Worm (Caenorhabditis elegans) whole organism, L3 larva: ENCODE results near the gene alg-4.

Experiments used
- R02D3.7 ChIP-seq: fragments of 150-350 bp; optimal IDR thresholded peaks from 2 replicates; lab custom pipeline; 2014; ENCODE audit warnings: missing biosample characterization, missing genetic modification characterization
- ZK546.5 ChIP-seq: sonication (generic microtip); optimal IDR thresholded peaks from 2 replicates; lab custom pipeline; 2017; ENCODE audit warnings: missing biosample characterization, missing genetic modification characterization
- aly-2 ChIP-seq: fragments of 150-350 bp; optimal IDR thresholded peaks from 2 replicates; lab custom pipeline; 2014; ENCODE audit warnings: missing biosample characterization, missing genetic modification characterization
- ama-1 ChIP-seq: fragments of 150-350 bp; optimal IDR thresholded peaks from 2 replicates; lab custom pipeline; 2018
- ceh-16 ChIP-seq: sonication (generic microtip); optimal IDR thresholded peaks from 2 replicates; lab custom pipeline; 2017; ENCODE audit warnings: missing biosample characterization, missing genetic modification characterization
- ceh-28 ChIP-seq: fragments of 150-350 bp; optimal IDR thresholded peaks from 2 replicates; lab custom pipeline; 2014; ENCODE audit warnings: missing biosample characterization, missing genetic modification reagents, missing genetic modification characterization
- ceh-82 ChIP-seq: fragments of 150-350 bp; optimal IDR thresholded peaks from 2 replicates; lab custom pipeline; 2014; ENCODE audit warnings: missing biosample characterization, missing genetic modification characterization
- ceh-9 ChIP-seq: sonication (generic microtip); optimal IDR thresholded peaks from 2 replicates; lab custom pipeline; 2018; ENCODE audit warnings: missing biosample characterization, missing genetic modification characterization
- daf-12 ChIP-seq: fragments of 150-350 bp; optimal IDR thresholded peaks from 2 replicates; lab custom pipeline; 2014; ENCODE audit warnings: missing biosample characterization, missing genetic modification reagents, missing genetic modification characterization
- egl-27 ChIP-seq: sonication (generic microtip); optimal IDR thresholded peaks from 4 replicates; lab custom pipeline; 2017; ENCODE audit warnings: missing biosample characterization, missing genetic modification reagents, missing genetic modification characterization
- egl-5 ChIP-seq: fragments of 150-350 bp; optimal IDR thresholded peaks from 2 replicates; lab custom pipeline; 2017; ENCODE audit warnings: missing biosample characterization, missing genetic modification reagents, missing genetic modification characterization, inconsistent platforms
- elt-1 ChIP-seq: fragments of 150-350 bp; optimal IDR thresholded peaks from 2 replicates; lab custom pipeline; 2014; ENCODE audit warnings: missing biosample characterization, missing genetic modification characterization
- elt-2 ChIP-seq: sonication (generic microtip); optimal IDR thresholded peaks from 2 replicates; lab custom pipeline; 2016; ENCODE audit warnings: missing genetic modification reagents, mild to moderate bottlenecking, missing genetic modification characterization, missing compliant biosample characterization
- elt-3 ChIP-seq, 3 experiments: fragments of 150-350 bp in 1 of 3; sonication (generic microtip) in 2 of 3; optimal IDR thresholded peaks; 2 replicates in 2 of 3; 4 replicates in 1 of 3; lab custom pipeline; 2014 to 2017; ENCODE audit warnings: missing biosample characterization in 3 of 3, missing genetic modification characterization in 3 of 3
- eor-1 ChIP-seq, 2 experiments: fragments of 150-350 bp; optimal IDR thresholded peaks; 2 replicates each; lab custom pipeline; 2014 to 2018; ENCODE audit warnings: missing biosample characterization in 2 of 2, missing genetic modification characterization in 2 of 2
- fkh-10 ChIP-seq: sonication (generic microtip); optimal IDR thresholded peaks from 2 replicates; lab custom pipeline; 2017; ENCODE audit warnings: missing biosample characterization, missing genetic modification reagents, missing genetic modification characterization
- fos-1 ChIP-seq: fragments of 150-350 bp; optimal IDR thresholded peaks from 2 replicates; lab custom pipeline; 2014; ENCODE audit warnings: missing biosample characterization, missing genetic modification characterization
- hmg-11 ChIP-seq: sonication (generic microtip); optimal IDR thresholded peaks from 2 replicates; lab custom pipeline; 2016; ENCODE audit warnings: missing genetic modification characterization, missing compliant biosample characterization
- jun-1 ChIP-seq: fragments of 150-350 bp; optimal IDR thresholded peaks from 2 replicates; lab custom pipeline; 2014; ENCODE audit warnings: missing biosample characterization, missing genetic modification reagents, missing genetic modification characterization
- lin-15B ChIP-seq: fragments of 150-350 bp; optimal IDR thresholded peaks from 2 replicates; lab custom pipeline; 2014; ENCODE audit warnings: missing biosample characterization, missing genetic modification characterization
- lin-39 ChIP-seq: fragments of 150-350 bp; optimal IDR thresholded peaks from 2 replicates; lab custom pipeline; 2018; ENCODE audit warnings: missing biosample characterization, missing genetic modification reagents, missing genetic modification characterization
- lsy-12 ChIP-seq: sonication (generic microtip); optimal IDR thresholded peaks from 2 replicates; lab custom pipeline; 2016; ENCODE audit warnings: mild to moderate bottlenecking, missing genetic modification characterization, missing compliant biosample characterization
- mdl-1 ChIP-seq: fragments of 150-350 bp; optimal IDR thresholded peaks from 2 replicates; lab custom pipeline; 2014; ENCODE audit warnings: missing biosample characterization, missing genetic modification characterization
- mml-1 ChIP-seq: fragments of 150-350 bp; sonication (generic microtip); optimal IDR thresholded peaks from 3 replicates; lab custom pipeline; 2014; ENCODE audit warnings: missing biosample characterization, missing genetic modification characterization
- nfya-1 ChIP-seq: sonication (generic microtip); optimal IDR thresholded peaks from 2 replicates; lab custom pipeline; 2017; ENCODE audit warnings: missing genetic modification characterization, mild to moderate bottlenecking, missing compliant biosample characterization, antibody characterized with exemption, moderate library complexity; ENCODE audit not compliant: insufficient read depth
- nhr-11 ChIP-seq: fragments of 150-350 bp; optimal IDR thresholded peaks from 2 replicates; lab custom pipeline; 2014; ENCODE audit warnings: missing biosample characterization, missing genetic modification characterization
- nhr-12 ChIP-seq: fragments of 150-350 bp; optimal IDR thresholded peaks from 2 replicates; lab custom pipeline; 2014; ENCODE audit warnings: missing biosample characterization, missing genetic modification characterization
- nhr-23 ChIP-seq: fragments of 150-350 bp; optimal IDR thresholded peaks from 2 replicates; lab custom pipeline; 2014; ENCODE audit warnings: missing biosample characterization, missing genetic modification reagents, missing genetic modification characterization
- nhr-237 ChIP-seq: fragments of 150-350 bp; optimal IDR thresholded peaks from 2 replicates; lab custom pipeline; 2014; ENCODE audit warnings: missing biosample characterization, missing genetic modification characterization
- nhr-25 ChIP-seq: sonication (generic microtip); optimal IDR thresholded peaks from 2 replicates; lab custom pipeline; 2017; ENCODE audit warnings: missing biosample characterization, missing genetic modification characterization
- nhr-28 ChIP-seq: fragments of 150-350 bp; optimal IDR thresholded peaks from 2 replicates; lab custom pipeline; 2014; ENCODE audit warnings: missing biosample characterization, missing genetic modification characterization
- nhr-43 ChIP-seq: sonication (generic microtip); optimal IDR thresholded peaks from 2 replicates; lab custom pipeline; 2016; ENCODE audit warnings: mild to moderate bottlenecking, missing genetic modification characterization, missing compliant biosample characterization; ENCODE audit not compliant: poor library complexity, severe bottlenecking
- nhr-67 ChIP-seq: fragments of 150-350 bp; optimal IDR thresholded peaks from 2 replicates; lab custom pipeline; 2014; ENCODE audit warnings: missing biosample characterization, missing genetic modification characterization
- nhr-76 ChIP-seq: fragments of 150-350 bp; sonication (generic microtip); optimal IDR thresholded peaks from 5 replicates; lab custom pipeline; 2014; ENCODE audit warnings: missing biosample characterization, missing genetic modification characterization
- nhr-77 ChIP-seq: fragments of 150-350 bp; optimal IDR thresholded peaks from 2 replicates; lab custom pipeline; 2014; ENCODE audit warnings: missing biosample characterization, missing genetic modification characterization
- pha-4 ChIP-seq: fragments of 150-350 bp; optimal IDR thresholded peaks from 2 replicates; lab custom pipeline; 2014; ENCODE audit warnings: missing biosample characterization, missing genetic modification reagents, missing genetic modification characterization
- pqm-1 ChIP-seq: fragments of 150-350 bp; optimal IDR thresholded peaks from 2 replicates; lab custom pipeline; 2017; ENCODE audit warnings: missing biosample characterization, missing genetic modification characterization, inconsistent platforms
- sea-2 ChIP-seq: fragments of 150-350 bp; sonication (generic microtip); optimal IDR thresholded peaks from 4 replicates; lab custom pipeline; 2014; ENCODE audit warnings: missing biosample characterization, missing genetic modification reagents, missing genetic modification characterization
- skn-1 ChIP-seq: fragments of 150-350 bp; optimal IDR thresholded peaks from 2 replicates; lab custom pipeline; 2014; ENCODE audit warnings: missing biosample characterization, missing genetic modification characterization
- snpc-4 ChIP-seq: fragments of 150-350 bp; optimal IDR thresholded peaks from 2 replicates; lab custom pipeline; 2014; ENCODE audit warnings: missing biosample characterization, missing genetic modification characterization
- tbx-2 ChIP-seq: sonication (generic microtip); optimal IDR thresholded peaks from 2 replicates; lab custom pipeline; 2016; ENCODE audit warnings: mild to moderate bottlenecking, missing genetic modification characterization, missing compliant biosample characterization
- unc-39 ChIP-seq: sonication (generic microtip); optimal IDR thresholded peaks from 4 replicates; lab custom pipeline; 2017; ENCODE audit warnings: missing biosample characterization, missing genetic modification characterization
- unc-62 ChIP-seq: fragments of 150-350 bp; sonication (generic microtip); optimal IDR thresholded peaks from 4 replicates; lab custom pipeline; 2014; ENCODE audit warnings: missing biosample characterization, missing genetic modification reagents, missing genetic modification characterization
- zag-1 ChIP-seq: fragments of 150-350 bp; optimal IDR thresholded peaks from 2 replicates; lab custom pipeline; 2014; ENCODE audit warnings: missing biosample characterization, missing genetic modification characterization
- ztf-11 ChIP-seq: fragments of 150-350 bp; optimal IDR thresholded peaks from 2 replicates; lab custom pipeline; 2014; ENCODE audit warnings: missing biosample characterization, missing genetic modification characterization
- ztf-4 ChIP-seq: fragments of 150-350 bp; optimal IDR thresholded peaks from 2 replicates; lab custom pipeline; 2014; ENCODE audit warnings: missing biosample characterization, missing genetic modification characterization

The alg-4 gene

ce11 chrIII:9867352-9867751 lies 23.9 kb downstream of the alg-4 start:
- no peak for TF ChIP-seq nhr-28 (tag; lab: Kevin White, UChicago)
- TF ChIP-seq zag-1 (tag; lab: Kevin White, UChicago), result no peak
- no peak for TF ChIP-seq nhr-77 (tag; lab: Kevin White, UChicago)
- peak; percentile 41 for TF ChIP-seq nhr-23 (tag; lab: Kevin White, UChicago)
- no peak for TF ChIP-seq eor-1 (tag; optimal IDR thresholded peaks at IDR 0.05; lab: Kevin White, UChicago)

ce11 chrIII:9862469-9862868 lies 28.8 kb downstream of the alg-4 start:
- no peak for TF ChIP-seq fos-1 (tag; lab: Kevin White, UChicago)
- TF ChIP-seq jun-1 (tag; lab: Kevin White, UChicago), result no peak
- no peak for TF ChIP-seq sea-2 (GFP tag; lab: Kevin White, UChicago)
- TF ChIP-seq ceh-82 (tag; lab: Kevin White, UChicago), result no peak
- no peak for TF ChIP-seq nhr-67 (tag; lab: Kevin White, UChicago)
- TF ChIP-seq nhr-76 (tag; lab: Kevin White, UChicago), result no peak
- TF ChIP-seq elt-2 (tag; lab: Kevin White, UChicago), result no peak
- no peak for TF ChIP-seq mdl-1 (tag; lab: Kevin White, UChicago)
- TF ChIP-seq aly-2 (tag; lab: Kevin White, UChicago), result no peak
- TF ChIP-seq elt-1 (tag; lab: Kevin White, UChicago), result no peak

DNA sequence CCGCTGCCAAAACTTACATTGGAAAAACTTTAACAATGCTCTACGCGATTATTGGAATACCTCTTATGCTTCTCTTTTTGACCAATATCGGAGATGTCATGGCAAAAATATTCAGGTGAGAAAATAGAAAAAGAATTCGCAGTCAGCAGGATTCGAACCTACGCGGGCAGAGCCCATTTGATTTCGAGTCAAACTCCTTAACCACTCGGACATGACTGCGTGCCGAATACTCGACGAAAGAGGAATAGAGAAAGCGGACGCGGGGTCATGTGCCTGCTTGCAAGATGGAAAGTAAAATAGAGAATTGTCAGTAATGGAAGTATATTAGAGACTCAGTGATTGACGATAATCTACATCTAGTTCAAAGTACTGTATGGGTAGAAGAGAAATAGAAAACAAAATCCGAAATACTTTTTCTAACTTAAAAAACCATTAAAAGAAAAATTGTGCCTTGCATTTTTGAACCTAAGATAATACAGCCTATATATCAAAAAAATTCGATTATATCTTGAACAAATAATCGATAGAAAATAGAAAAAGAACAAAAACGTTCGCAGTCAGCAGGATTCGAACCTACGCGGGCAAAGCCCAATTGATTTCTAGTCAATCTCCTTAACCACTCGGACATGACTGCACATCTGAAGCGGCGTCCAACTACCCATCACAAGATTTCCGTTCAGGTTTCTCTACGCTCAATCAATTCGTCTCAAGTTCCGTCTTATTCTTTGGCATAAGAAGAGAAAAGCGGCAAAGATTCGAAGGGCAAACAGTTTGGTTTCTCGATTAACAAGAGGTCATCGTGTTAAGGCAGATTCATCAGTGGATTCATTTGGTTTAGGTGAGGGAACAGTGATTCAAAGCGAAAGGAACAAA lies 29.5 kb downstream of the alg-4 start:
- no peak for TF ChIP-seq nhr-11 (tag; lab: Kevin White, UChicago)
- no peak for TF ChIP-seq R02D3.7 (tag; lab: Kevin White, UChicago)
- no peak for TF ChIP-seq ama-1 (lab: Kevin White, UChicago)
- TF ChIP-seq nhr-67 (tag; lab: Kevin White, UChicago), result no peak
- TF ChIP-seq ceh-82 (tag; lab: Kevin White, UChicago), result peak; percentile 4
- TF ChIP-seq hmg-11 (tag; lab: Kevin White, UChicago), result peak; percentile 53
- TF ChIP-seq elt-3 (tag; optimal IDR thresholded peaks at IDR 0.05; lab: Kevin White, UChicago), result peak in 1 of 3 experiments; percentile 38
- TF ChIP-seq ceh-16 (tag; lab: Kevin White, UChicago), result no peak
- TF ChIP-seq egl-5, result peak; percentile 62
- TF ChIP-seq nhr-43 (tag; lab: Kevin White, UChicago), result peak; percentile 26
- no peak for TF ChIP-seq elt-1 (tag; lab: Kevin White, UChicago)
- no peak for TF ChIP-seq mml-1 (tag; lab: Kevin White, UChicago)
- TF ChIP-seq ztf-11, result no peak
- TF ChIP-seq elt-2 (tag; lab: Kevin White, UChicago), result peak; percentile 36
- TF ChIP-seq unc-39 (tag; lab: Kevin White, UChicago), result no peak
- TF ChIP-seq aly-2 (tag; lab: Kevin White, UChicago), result no peak
- peak; percentile 71 for TF ChIP-seq jun-1 (tag; lab: Kevin White, UChicago)
- no peak for TF ChIP-seq fkh-10
- TF ChIP-seq nhr-77 (tag; lab: Kevin White, UChicago), result no peak
- no peak for TF ChIP-seq nhr-12
- TF ChIP-seq mdl-1 (tag; lab: Kevin White, UChicago), result no peak
- peak; percentile 47 for TF ChIP-seq nfya-1
- TF ChIP-seq lsy-12 (tag; lab: Kevin White, UChicago), result peak; percentile 72
- no peak for TF ChIP-seq ZK546.5
- TF ChIP-seq snpc-4 (tag; lab: Kevin White, UChicago), result peak; percentile 9
- TF ChIP-seq daf-12, result no peak
- peak; percentile 46 for TF ChIP-seq skn-1 (tag; lab: Kevin White, UChicago)
- no peak for TF ChIP-seq ceh-9 (tag; lab: Kevin White, UChicago)
- no peak for TF ChIP-seq nhr-28 (tag; lab: Kevin White, UChicago)
- no peak for TF ChIP-seq ztf-4 (tag; lab: Kevin White, UChicago)
- TF ChIP-seq pqm-1, result peak; percentile 15
- TF ChIP-seq unc-62 (GFP tag; lab: Kevin White, UChicago), result no peak
- no peak for TF ChIP-seq sea-2 (GFP tag; lab: Kevin White, UChicago)
- TF ChIP-seq nhr-23 (tag; lab: Kevin White, UChicago), result no peak
- TF ChIP-seq nhr-76 (tag; lab: Kevin White, UChicago), result no peak
- peak; percentile 50 for TF ChIP-seq pha-4 (tag; lab: Kevin White, UChicago)
- no peak for TF ChIP-seq ceh-28 (tag; lab: Kevin White, UChicago)
- no peak for TF ChIP-seq nhr-237 (tag; lab: Kevin White, UChicago)
- peak; percentile 10 for TF ChIP-seq lin-15B (tag; lab: Kevin White, UChicago)
- no peak for TF ChIP-seq egl-27
- no peak for TF ChIP-seq eor-1 (tag; optimal IDR thresholded peaks at IDR 0.05; lab: Kevin White, UChicago)
- peak; percentile 19 for TF ChIP-seq nhr-25 (tag; lab: Kevin White, UChicago)
- TF ChIP-seq tbx-2 (tag; lab: Kevin White, UChicago), result peak; percentile 20
- no peak for TF ChIP-seq zag-1 (tag; lab: Kevin White, UChicago)
- peak; percentile 58 for TF ChIP-seq lin-39
